Worm (Caenorhabditis elegans) whole organism, L1 larva: Measurements from ENCODE around the gene cpna-3.

ENCODE experiments used
- blmp-1 ChIP-seq: fragments of 150-350 bp; optimal IDR thresholded peaks from 2 replicates; lab custom pipeline; 2014; ENCODE audit warnings: missing biosample characterization, missing genetic modification characterization
- ceh-82 ChIP-seq, 3 experiments: fragments of 150-350 bp in 1 of 3; sonication (generic microtip) in 2 of 3; optimal IDR thresholded peaks; 2 replicates each; lab custom pipeline; 2014 to 2017; ENCODE audit warnings: missing biosample characterization in 3 of 3, missing genetic modification characterization in 3 of 3
- egl-13 ChIP-seq: sonication (generic microtip); optimal IDR thresholded peaks from 2 replicates; lab custom pipeline; 2016; ENCODE audit warnings: missing genotype, missing genetic modification reagents, missing genetic modification characterization, missing compliant biosample characterization
- egl-27 ChIP-seq, 2 experiments: fragments of 150-350 bp in 1 of 2; sonication (generic microtip); optimal IDR thresholded peaks; 3 replicates each; lab custom pipeline; 2017 to 2018; ENCODE audit warnings: missing biosample characterization in 2 of 2, missing genetic modification characterization in 2 of 2, missing genetic modification reagents in 2 of 2
- jun-1 ChIP-seq: fragments of 150-350 bp; optimal IDR thresholded peaks from 2 replicates; lab custom pipeline; 2014; ENCODE audit warnings: missing biosample characterization, missing genetic modification reagents, missing genetic modification characterization
- mef-2 ChIP-seq: fragments of 150-350 bp; optimal IDR thresholded peaks from 2 replicates; lab custom pipeline; 2014; ENCODE audit warnings: missing biosample characterization, missing genetic modification characterization
- rnt-1 ChIP-seq: sonication (generic microtip); optimal IDR thresholded peaks from 2 replicates; lab custom pipeline; 2016; ENCODE audit warnings: mild to moderate bottlenecking, missing genetic modification characterization, moderate library complexity, missing compliant biosample characterization
- unc-98 ChIP-seq: fragments of 200-800 bp; sonication (Bioruptor generic); IDR thresholded peaks from 2 replicates; pipeline ENCODE4 v1.3.6; 2022; ENCODE audit warnings: missing genetic modification characterization, missing compliant biosample characterization
- xbp-1 ChIP-seq: sonication (generic microtip); optimal IDR thresholded peaks from 2 replicates; lab custom pipeline; 2016; ENCODE audit warnings: missing genetic modification characterization, missing compliant biosample characterization
- zag-1 ChIP-seq: fragments of 150-350 bp; optimal IDR thresholded peaks from 2 replicates; lab custom pipeline; 2014; ENCODE audit warnings: missing biosample characterization, missing genetic modification characterization
- ztf-11 ChIP-seq, 2 experiments: sonication (generic microtip); optimal IDR thresholded peaks; 2 replicates each; lab custom pipeline; 2016 to 2017; ENCODE audit warnings: missing genetic modification characterization in 2 of 2, missing biosample characterization in 1 of 2, missing compliant biosample characterization in 1 of 2

DNA sequence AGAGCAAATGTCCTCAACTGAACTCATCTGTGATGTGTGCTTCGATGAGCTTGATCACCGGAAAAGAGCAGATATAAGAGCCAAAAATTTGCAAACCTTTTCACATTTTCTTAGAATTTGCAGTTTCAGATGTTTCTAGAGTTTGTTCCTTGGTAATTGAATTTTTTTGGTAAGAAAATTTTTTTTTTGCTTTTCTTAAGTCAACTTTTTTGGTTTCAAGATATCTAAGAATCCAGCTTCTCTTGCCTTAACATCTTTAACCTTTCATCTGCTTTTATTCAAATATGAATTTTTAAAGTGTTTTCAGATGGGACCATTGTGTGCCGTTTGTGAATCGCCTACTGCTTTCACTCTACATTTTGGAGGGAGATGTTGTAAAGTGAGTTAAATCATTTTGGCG lies 26.9 kb upstream of the cpna-3 start, which contains the start of gene nhr-11:
- TF ChIP-seq ztf-11 (tag; optimal IDR thresholded peaks at IDR 0.05; lab: Kevin White, UChicago), result no peak
- no peak for TF ChIP-seq xbp-1 (tag; lab: Kevin White, UChicago)
- no peak for TF ChIP-seq egl-27 (tag; optimal IDR thresholded peaks at IDR 0.05; lab: Kevin White, UChicago)
- TF ChIP-seq ceh-82 (tag; optimal IDR thresholded peaks at IDR 0.05; lab: Kevin White, UChicago), result no peak
- no peak for TF ChIP-seq egl-13
- no peak for TF ChIP-seq jun-1 (tag; lab: Kevin White, UChicago)
- TF ChIP-seq mef-2 (tag; lab: Kevin White, UChicago), result no peak
- no peak for TF ChIP-seq rnt-1 (tag; lab: Kevin White, UChicago)
- no peak for TF ChIP-seq zag-1
- TF ChIP-seq blmp-1 (tag; lab: Kevin White, UChicago), result no peak
- TF ChIP-seq unc-98 (GFP tag; lab: Robert Waterston, UW), result no peak
